Worm (Caenorhabditis elegans): ENCODE data around the gene Y57G11C.33.
A peak's percentile ranks its signal among the peaks of the same experiment; 100 is the strongest.

Gene Y57G11C.33

ce11 chrIV:14656573-14657129, at the start of gene Y57G11C.33:
Gene Y57G11C.33, plus strand, starts transcription at chrIV:14657079.
- peak; percentile 35 for TF ChIP-seq nfya-1 (tag; optimal IDR thresholded peaks at IDR 0.05)
- TF ChIP-seq elt-2 (tag; optimal IDR thresholded peaks at IDR 0.05), result no peak
- TF ChIP-seq hlh-15 (tag; optimal IDR thresholded peaks at IDR 0.05), result no peak

- TF ChIP-seq npax-4 (tag; optimal IDR thresholded peaks at IDR 0.05), result no peak
- TF ChIP-seq hlh-13 (GFP tag; optimal IDR thresholded peaks at IDR 0.05), result no peak
- no peak for TF ChIP-seq elt-4 (tag; optimal IDR thresholded peaks at IDR 0.05)
- no peak for TF ChIP-seq ceh-6 (GFP tag; optimal IDR thresholded peaks at IDR 0.05)
- TF ChIP-seq sox-2 (GFP tag; IDR thresholded peaks at IDR 0.05), result no peak
- no peak for TF ChIP-seq K02D7.2 (tag; optimal IDR thresholded peaks at IDR 0.05)
- TF ChIP-seq elt-2 (tag; optimal IDR thresholded peaks at IDR 0.05), result no peak
- no peak for TF ChIP-seq ceh-30 (tag; optimal IDR thresholded peaks at IDR 0.05)
- TF ChIP-seq unc-3 (GFP tag; conservative IDR thresholded peaks at IDR 0.05), result no peak
- TF ChIP-seq unc-3 (tag; optimal IDR thresholded peaks at IDR 0.05), result no peak
- TF ChIP-seq pag-3 (tag; optimal IDR thresholded peaks at IDR 0.05; ENCODE audit: borderline replicate concordance), result no peak
These were observed 48.3 kb upstream of the Y57G11C.33 start for ce11 chrIV:14608605-14609004.

- TF ChIP-seq hlh-30 (tag; optimal IDR thresholded peaks at IDR 0.05; ENCODE audit: insufficient read depth) (peak; percentile 9), F13H6.1 (tag; optimal IDR thresholded peaks at IDR 0.05) (no peak)
These were observed 47.1 kb upstream of the Y57G11C.33 start for ce11 chrIV:14609774-14610173.

- TF ChIP-seq tbx-2 (tag; optimal IDR thresholded peaks at IDR 0.05), result peak; percentile 59
- TF ChIP-seq nfya-1 (tag; optimal IDR thresholded peaks at IDR 0.05), result peak; percentile 40
- TF ChIP-seq unc-55 (GFP tag; optimal IDR thresholded peaks at IDR 0.05), result peak; percentile 10
- TF ChIP-seq hlh-13 (GFP tag; optimal IDR thresholded peaks at IDR 0.05), result no peak
- no peak for TF ChIP-seq pqm-1 (tag; optimal IDR thresholded peaks at IDR 0.05)
- peak; percentile 10 for TF ChIP-seq ref-2 (tag; optimal IDR thresholded peaks at IDR 0.05)
- TF ChIP-seq mec-3 (tag; optimal IDR thresholded peaks at IDR 0.05; ENCODE audit: borderline replicate concordance), result peak; percentile 41
- peak; percentile 62 for TF ChIP-seq rnt-1 (tag; optimal IDR thresholded peaks at IDR 0.05)
- peak; percentile 85 for TF ChIP-seq ceh-18 (tag; optimal IDR thresholded peaks at IDR 0.05)
- no peak for TF ChIP-seq lin-11 (tag; optimal IDR thresholded peaks at IDR 0.05)
- no peak for TF ChIP-seq F13H6.1 (tag; optimal IDR thresholded peaks at IDR 0.05)
- TF ChIP-seq unc-42 (tag; optimal IDR thresholded peaks at IDR 0.05), result no peak
- peak; percentile 22 for TF ChIP-seq dmd-4 (tag; optimal IDR thresholded peaks at IDR 0.05; ENCODE audit: borderline replicate concordance)
- TF ChIP-seq sdc-2 (tag; optimal IDR thresholded peaks at IDR 0.05), result peak; percentile 11
- no peak for TF ChIP-seq Y22D7AL.16 (tag; optimal IDR thresholded peaks at IDR 0.05)
- TF ChIP-seq ceh-2 (tag; optimal IDR thresholded peaks at IDR 0.05), result peak; percentile 13
- TF ChIP-seq elt-2 (tag; optimal IDR thresholded peaks at IDR 0.05), result peak; percentile 50
- TF ChIP-seq ceh-31 (tag; optimal IDR thresholded peaks at IDR 0.05), result peak; percentile 32
- no peak for TF ChIP-seq pros-1 (tag; optimal IDR thresholded peaks at IDR 0.05)
- TF ChIP-seq ceh-34 (tag; optimal IDR thresholded peaks at IDR 0.05), result peak; percentile 44
- TF ChIP-seq ceh-22 (tag; optimal IDR thresholded peaks at IDR 0.05), result peak; percentile 0
These were observed 45.7 kb upstream of the Y57G11C.33 start for ce11 chrIV:14610942-14611724.

- no peak for TF ChIP-seq hlh-13 (GFP tag; optimal IDR thresholded peaks at IDR 0.05)
- no peak for TF ChIP-seq unc-86 (tag; optimal IDR thresholded peaks at IDR 0.05)
- no peak for TF ChIP-seq nfya-1 (tag; optimal IDR thresholded peaks at IDR 0.05)
- TF ChIP-seq Y22D7AL.16 (tag; optimal IDR thresholded peaks at IDR 0.05), result no peak
- no peak for TF ChIP-seq pha-2 (tag; optimal IDR thresholded peaks at IDR 0.05)
- no peak for TF ChIP-seq nhr-11 (tag; optimal IDR thresholded peaks at IDR 0.05)
- no peak for TF ChIP-seq unc-55 (GFP tag; optimal IDR thresholded peaks at IDR 0.05)
- no peak for TF ChIP-seq lim-6 (tag; optimal IDR thresholded peaks at IDR 0.05)
These were observed 44.9 kb upstream of the Y57G11C.33 start for ce11 chrIV:14611892-14612497.

Data from whole organism, late embryonic.